Fruit fly (Drosophila melanogaster) whole organism, embryonic: ENCODE results near the gene CG13928.
A peak's percentile ranks its signal among the peaks of the same experiment; 100 is the strongest.

Source experiments
- ATbp ChIP-seq: fragments of 200-800 bp; sonication (Bioruptor generic); optimal IDR thresholded peaks from 2 replicates; lab custom pipeline; 2017; ENCODE audit warnings: missing biosample characterization, mild to moderate bottlenecking, missing genetic modification characterization, missing genetic modification reagents
- B-H2 ChIP-seq: fragments of 200-800 bp; sonication (Bioruptor generic); optimal IDR thresholded peaks from 2 replicates; lab custom pipeline; 2018; ENCODE audit warnings: missing biosample characterization, mild to moderate bottlenecking, missing genetic modification characterization
- C15 ChIP-seq: fragments of 200-800 bp; sonication (Bioruptor generic); IDR thresholded peaks from 3 replicates; pipeline ENCODE4 v1.3.6; 2022; ENCODE audit warnings: missing biosample characterization, missing genetic modification characterization
- CG10366 ChIP-seq: fragments of 200-800 bp; sonication (Bioruptor generic); IDR thresholded peaks from 2 replicates; pipeline ENCODE4 v1.3.6; 2022; ENCODE audit warnings: missing biosample characterization, missing genetic modification characterization
- CG10431 ChIP-seq: fragments of 200-800 bp; sonication (Bioruptor generic); optimal IDR thresholded peaks from 3 replicates; lab custom pipeline; 2018; ENCODE audit warnings: missing biosample characterization, mild to moderate bottlenecking, missing genetic modification characterization
- CG11247 ChIP-seq: fragments of 200-800 bp; sonication (Bioruptor generic); IDR thresholded peaks from 2 replicates; pipeline ENCODE4 v1.3.6; 2022; ENCODE audit warnings: missing biosample characterization, missing genetic modification characterization
- CG12942 ChIP-seq: fragments of 200-800 bp; sonication (Bioruptor generic); optimal IDR thresholded peaks from 3 replicates; lab custom pipeline; 2016; ENCODE audit warnings: missing biosample characterization, missing genetic modification characterization
- CG13296 ChIP-seq: fragments of 200-800 bp; sonication (Bioruptor generic); optimal IDR thresholded peaks from 3 replicates; lab custom pipeline; 2018; ENCODE audit warnings: missing biosample characterization, mild to moderate bottlenecking, missing genetic modification characterization
- CG15514 ChIP-seq: fragments of 200-800 bp; sonication (Bioruptor generic); optimal IDR thresholded peaks from 3 replicates; lab custom pipeline; 2017; ENCODE audit warnings: missing biosample characterization, missing genetic modification characterization, mild to moderate bottlenecking, moderate library complexity, missing genetic modification reagents
- CG16779 ChIP-seq: fragments of 200-800 bp; sonication (Bioruptor generic); IDR thresholded peaks from 2 replicates; pipeline ENCODE4 v1.3.6; 2022; ENCODE audit warnings: missing biosample characterization, missing genetic modification characterization
- CG17186 ChIP-seq: fragments of 200-800 bp; sonication (Bioruptor generic); optimal IDR thresholded peaks from 3 replicates; lab custom pipeline; 2017; ENCODE audit warnings: missing biosample characterization, missing genetic modification reagents, missing genetic modification characterization
- CG17385 ChIP-seq: fragments of 200-800 bp; sonication (Bioruptor generic); optimal IDR thresholded peaks from 3 replicates; lab custom pipeline; 2018; ENCODE audit warnings: missing biosample characterization, mild to moderate bottlenecking, missing genetic modification characterization
- CG17568 ChIP-seq: fragments of 200-800 bp; sonication (Bioruptor generic); optimal IDR thresholded peaks from 2 replicates; lab custom pipeline; 2018; ENCODE audit warnings: missing biosample characterization, mild to moderate bottlenecking, missing genetic modification characterization, moderate library complexity
- CG1792 ChIP-seq: fragments of 200-800 bp; sonication (Bioruptor generic); optimal IDR thresholded peaks from 2 replicates; lab custom pipeline; 2016; ENCODE audit warnings: missing biosample characterization, missing genetic modification characterization
- CG2202 ChIP-seq: fragments of 200-800 bp; sonication (Bioruptor generic); optimal IDR thresholded peaks from 2 replicates; lab custom pipeline; 2018; ENCODE audit warnings: missing biosample characterization, mild to moderate bottlenecking, missing genetic modification characterization
- CG2875 ChIP-seq: fragments of 200-800 bp; sonication (Bioruptor generic); optimal IDR thresholded peaks from 2 replicates; lab custom pipeline; 2017; ENCODE audit warnings: missing biosample characterization, mild to moderate bottlenecking, missing genetic modification characterization, missing genetic modification reagents
- CG30431 ChIP-seq: fragments of 200-800 bp; sonication (Bioruptor generic); optimal IDR thresholded peaks from 2 replicates; lab custom pipeline; 2017; ENCODE audit warnings: missing biosample characterization, missing genetic modification characterization
- CG32532 ChIP-seq: fragments of 200-800 bp; sonication (Bioruptor generic); IDR thresholded peaks from 2 replicates; pipeline ENCODE4 v1.3.6; 2022; ENCODE audit warnings: missing biosample characterization, missing genetic modification characterization
- CG3726 ChIP-seq: fragments of 200-800 bp; sonication (Bioruptor generic); IDR thresholded peaks from 3 replicates; pipeline ENCODE4, ENCODE4 v1.3.6; 2022; ENCODE audit warnings: missing biosample characterization, missing genetic modification characterization
- CG3838 ChIP-seq: fragments of 200-800 bp; sonication (Bioruptor generic); optimal IDR thresholded peaks from 3 replicates; lab custom pipeline; 2016; ENCODE audit warnings: missing biosample characterization, missing genetic modification characterization
- CG3847 ChIP-seq: fragments of 200-800 bp; sonication (Bioruptor generic); IDR thresholded peaks from 2 replicates; pipeline ENCODE4 v1.3.6; 2022; ENCODE audit warnings: missing biosample characterization, missing genetic modification characterization
- CG8290 ChIP-seq, 3 experiments: fragments of 200-800 bp; sonication (Bioruptor generic); optimal IDR thresholded peaks; 2 replicates each; lab custom pipeline; 2016 to 2019; ENCODE audit warnings: missing biosample characterization in 3 of 3, missing genetic modification characterization in 3 of 3, mild to moderate bottlenecking in 2 of 3, moderate library complexity in 1 of 3
- CG8359 ChIP-seq: fragments of 200-800 bp; sonication (Bioruptor generic); optimal IDR thresholded peaks from 2 replicates; lab custom pipeline; 2017; ENCODE audit warnings: missing biosample characterization, mild to moderate bottlenecking, missing genetic modification characterization, borderline replicate concordance
- Dll ChIP-seq: fragments of 200-800 bp; sonication (Bioruptor generic); IDR thresholded peaks from 4 replicates; pipeline ENCODE4 v1.3.6; 2022; ENCODE audit warnings: missing biosample characterization, missing genetic modification characterization; ENCODE audit not compliant: partially characterized antibody
- Doc2 ChIP-seq: fragments of 200-800 bp; sonication (Bioruptor generic); IDR thresholded peaks from 2 replicates; pipeline ENCODE4 v1.3.6; 2022; ENCODE audit warnings: missing biosample characterization, missing genetic modification characterization
- ERR ChIP-seq: fragments of 200-800 bp; sonication (Bioruptor generic); optimal IDR thresholded peaks from 2 replicates; lab custom pipeline; 2016; ENCODE audit warnings: missing biosample characterization, missing genetic modification characterization
- Ets97D ChIP-seq: fragments of 200-800 bp; sonication (Bioruptor generic); optimal IDR thresholded peaks from 3 replicates; lab custom pipeline; 2016; ENCODE audit warnings: missing biosample characterization, missing genetic modification characterization
- GATAe ChIP-seq: fragments of 200-800 bp; sonication (Bioruptor generic); conservative IDR thresholded peaks from 2 replicates; pipeline ENCODE4 v1.3.6; 2022; ENCODE audit warnings: missing biosample characterization, missing genetic modification characterization
- H2.0 ChIP-seq: fragments of 200-800 bp; sonication (Bioruptor generic); IDR thresholded peaks from 2 replicates; pipeline ENCODE4 v1.3.6; 2022; ENCODE audit warnings: missing biosample characterization, missing genetic modification characterization
- Lhr ChIP-seq: fragments of 200-800 bp; sonication (Bioruptor generic); optimal IDR thresholded peaks from 3 replicates; lab custom pipeline; 2017; ENCODE audit warnings: mild to moderate bottlenecking, missing biosample characterization, missing genetic modification reagents, missing genetic modification characterization
- Lim3 ChIP-seq: fragments of 200-800 bp; sonication (Bioruptor generic); IDR thresholded peaks from 2 replicates; pipeline ENCODE4 v1.3.6; 2022; ENCODE audit warnings: missing biosample characterization, missing genetic modification characterization
- Poxn ChIP-seq: fragments of 200-800 bp; sonication (Bioruptor generic); IDR thresholded peaks from 2 replicates; pipeline ENCODE4 v1.3.6; 2022; ENCODE audit warnings: missing biosample characterization, missing genetic modification characterization
- Ravus ChIP-seq: fragments of 200-800 bp; sonication (Bioruptor generic); IDR thresholded peaks from 2 replicates; pipeline ENCODE4 v1.3.6; 2022; ENCODE audit warnings: missing biosample characterization, missing genetic modification characterization
- Six4 ChIP-seq: fragments of 200-800 bp; sonication (Bioruptor generic); optimal IDR thresholded peaks from 2 replicates; lab custom pipeline; 2016; ENCODE audit warnings: missing biosample characterization, missing genetic modification characterization
- Sox102F ChIP-seq: fragments of 200-800 bp; sonication (Bioruptor generic); optimal IDR thresholded peaks from 2 replicates; lab custom pipeline; 2018; ENCODE audit warnings: missing biosample characterization, mild to moderate bottlenecking, missing genetic modification characterization, moderate library complexity
- ac ChIP-seq: fragments of 200-800 bp; sonication (Bioruptor generic); optimal IDR thresholded peaks from 3 replicates; lab custom pipeline; 2017; ENCODE audit warnings: missing biosample characterization, mild to moderate bottlenecking, missing genetic modification characterization
- cg ChIP-seq: fragments of 200-800 bp; sonication (Bioruptor generic); optimal IDR thresholded peaks from 3 replicates; lab custom pipeline; 2019; ENCODE audit warnings: missing biosample characterization, mild to moderate bottlenecking, missing genetic modification characterization, moderate library complexity
- crp ChIP-seq, 2 experiments: fragments of 200-800 bp; sonication (Bioruptor generic); optimal IDR thresholded peaks; 2 replicates in 1 of 2; 3 replicates in 1 of 2; lab custom pipeline; 2017; ENCODE audit warnings: missing biosample characterization in 2 of 2, missing genetic modification characterization in 2 of 2, mild to moderate bottlenecking in 1 of 2, moderate library complexity in 1 of 2
- en ChIP-seq: fragments of 200-800 bp; sonication (Bioruptor generic); optimal IDR thresholded peaks from 2 replicates; lab custom pipeline; 2016; ENCODE audit warnings: missing biosample characterization, missing genetic modification characterization
- ewg ChIP-seq: fragments of 200-800 bp; sonication (Bioruptor generic); optimal IDR thresholded peaks from 3 replicates; lab custom pipeline; 2017; ENCODE audit warnings: mild to moderate bottlenecking, missing biosample characterization, missing genetic modification reagents, missing genetic modification characterization
- gcm2 ChIP-seq: fragments of 200-800 bp; sonication (Bioruptor generic); optimal IDR thresholded peaks from 2 replicates; lab custom pipeline; 2016; ENCODE audit warnings: missing biosample characterization, missing genetic modification characterization
- otp ChIP-seq: fragments of 200-800 bp; sonication (Bioruptor generic); IDR thresholded peaks from 3 replicates; pipeline ENCODE4, ENCODE4 v1.3.6; 2022; ENCODE audit warnings: missing biosample characterization, missing genetic modification characterization
- pfk ChIP-seq: fragments of 200-800 bp; sonication (Bioruptor generic); optimal IDR thresholded peaks from 2 replicates; lab custom pipeline; 2018; ENCODE audit warnings: missing biosample characterization, mild to moderate bottlenecking, missing genetic modification characterization, moderate library complexity
- phol ChIP-seq: fragments of 200-800 bp; sonication (Bioruptor generic); optimal IDR thresholded peaks from 3 replicates; lab custom pipeline; 2018; ENCODE audit warnings: missing biosample characterization, mild to moderate bottlenecking, missing genetic modification characterization, moderate library complexity
- ro ChIP-seq: fragments of 200-800 bp; sonication (Bioruptor generic); IDR thresholded peaks from 2 replicates; pipeline ENCODE4 v1.3.6; 2022; ENCODE audit warnings: missing biosample characterization, missing genetic modification characterization
- run ChIP-seq: fragments of 200-800 bp; sonication (Bioruptor generic); optimal IDR thresholded peaks from 3 replicates; lab custom pipeline; 2018; ENCODE audit warnings: missing biosample characterization, mild to moderate bottlenecking, missing genetic modification characterization
- sens-2 ChIP-seq: fragments of 200-800 bp; sonication (Bioruptor generic); IDR thresholded peaks from 2 replicates; pipeline ENCODE4 v1.3.6; 2022; ENCODE audit warnings: missing biosample characterization, missing genetic modification characterization
- sisA ChIP-seq: fragments of 200-800 bp; sonication (Bioruptor generic); IDR thresholded peaks from 2 replicates; pipeline ENCODE4 v1.3.6; 2022; ENCODE audit warnings: missing biosample characterization, missing genetic modification characterization
- wor ChIP-seq: fragments of 200-800 bp; sonication (Bioruptor generic); IDR thresholded peaks from 2 replicates; pipeline ENCODE4 v1.3.6; 2022; ENCODE audit warnings: missing biosample characterization, missing genetic modification characterization

The CG13928 gene

DNA sequence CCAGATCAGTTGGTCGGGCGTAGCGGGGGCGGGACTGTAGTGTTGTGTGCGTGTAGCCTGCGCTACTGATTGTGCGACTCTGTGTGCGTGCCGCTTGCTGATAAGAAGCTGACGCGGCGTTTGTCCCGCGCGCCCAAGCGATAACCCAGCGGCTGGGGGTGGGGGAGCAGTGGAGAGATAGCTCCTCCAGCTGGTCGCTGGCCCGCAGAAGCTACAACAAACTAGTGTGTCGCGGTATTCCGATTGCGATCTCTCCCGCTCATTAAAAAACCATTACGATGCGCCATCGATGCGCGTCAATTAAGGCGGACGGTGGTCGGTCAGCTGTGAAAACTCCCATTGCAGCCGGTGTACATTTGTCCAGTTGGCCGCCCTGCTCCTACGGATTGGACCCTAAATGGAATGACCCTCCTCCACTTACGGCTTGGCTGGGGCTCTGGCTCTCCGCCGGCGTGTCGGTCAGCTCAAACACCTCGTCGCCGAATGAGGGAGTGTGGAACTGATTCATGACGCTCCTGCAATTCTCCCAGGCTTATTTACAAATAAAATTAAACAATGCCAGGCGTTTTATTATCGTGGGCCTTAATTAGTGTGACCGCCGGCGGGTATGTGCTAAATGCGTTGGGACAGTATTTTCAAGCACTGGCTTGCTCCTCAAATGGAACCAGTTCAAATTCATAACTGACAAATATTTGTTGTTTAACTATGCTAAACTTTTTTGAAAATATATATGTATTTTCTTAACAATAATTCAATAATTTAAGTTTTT lies 25.9 kb downstream of the CG13928 start, which contains the start of gene CG12104 (continued):
- TF ChIP-seq wor (GFP tag; lab: Robert Waterston, UW) (no peak), pfk (GFP tag; lab: Kevin White, UChicago) (no peak), run (tag; lab: Kevin White, UChicago) (peak; percentile 18), CG30431 (GFP tag; lab: Kevin White, UChicago) (no peak), ro (GFP tag; lab: Robert Waterston, UW) (no peak), CG16779 (GFP tag; lab: Robert Waterston, UW) (no peak), CG2202 (tag; lab: Kevin White, UChicago) (no peak), cg (peak; percentile 79), CG13296 (peak; percentile 9), Lim3 (GFP tag; lab: Robert Waterston, UW) (no peak), Ets97D (peak; percentile 90), gcm2 (no peak), Dll (GFP tag; lab: Robert Waterston, UW) (peak; percentile 34; the same call in 1 of the 4 replicates), CG12942 (GFP tag; lab: Kevin White, UChicago) (no peak), CG8359 (GFP tag; lab: Kevin White, UChicago) (no peak), Poxn (GFP tag; lab: Robert Waterston, UW) (no peak), CG32532 (GFP tag; lab: Robert Waterston, UW) (peak; percentile 33; the same call in 1 of the 2 replicates), Ravus (GFP tag; lab: Robert Waterston, UW) (no peak), CG2875 (no peak), sens-2 (GFP tag; lab: Robert Waterston, UW) (no peak), Sox102F (GFP tag; lab: Kevin White, UChicago) (no peak), B-H2 (GFP tag; lab: Kevin White, UChicago) (no peak), CG8290 (GFP tag; optimal IDR thresholded peaks at IDR 0.05; lab: Kevin White, UChicago) (no peak), CG8290 (tag; optimal IDR thresholded peaks at IDR 0.05; lab: Kevin White, UChicago) (peak in 1 of 2 experiments; percentile 13), ac (no peak), CG17568 (GFP tag; lab: Kevin White, UChicago) (no peak), Lhr (GFP tag; lab: Kevin White, UChicago) (peak; percentile 43), ERR (GFP tag; lab: Kevin White, UChicago) (no peak), CG17385 (GFP tag; lab: Kevin White, UChicago) (peak; percentile 41), CG3726 (GFP tag; lab: Robert Waterston, UW) (no peak), Doc2 (GFP tag; lab: Robert Waterston, UW) (no peak), CG3838 (GFP tag; lab: Kevin White, UChicago) (no peak), ewg (GFP tag; lab: Kevin White, UChicago) (no peak), crp (GFP tag; optimal IDR thresholded peaks at IDR 0.05; lab: Kevin White, UChicago) (peak in 1 of 2 experiments; percentile 53), GATAe (GFP tag; lab: Robert Waterston, UW) (peak; percentile 96), otp (GFP tag; lab: Robert Waterston, UW) (no peak), ATbp (GFP tag; lab: Kevin White, UChicago) (no peak), H2.0 (GFP tag; lab: Robert Waterston, UW) (no peak), CG10431 (GFP tag; lab: Kevin White, UChicago) (peak; percentile 51), CG3847 (GFP tag; lab: Robert Waterston, UW) (no peak), en (GFP tag; lab: Kevin White, UChicago) (no peak), CG1792 (GFP tag; lab: Kevin White, UChicago) (no peak), C15 (no peak), CG17186 (GFP tag; lab: Kevin White, UChicago) (peak; percentile 18), sisA (no peak), phol (tag; lab: Kevin White, UChicago) (peak; percentile 16), CG10366 (no peak), CG11247 (GFP tag; lab: Robert Waterston, UW) (no peak), Six4 (GFP tag; lab: Kevin White, UChicago) (no peak), CG15514 (GFP tag; lab: Kevin White, UChicago) (peak; percentile 99)
